Fruit fly (Drosophila melanogaster) whole organism: ENCODE measurements around the gene Oatp74D.

Experiments used
- CG8478 ChIP-seq: fragments of >200 bp; optimal IDR thresholded peaks from 2 replicates; lab custom pipeline; 2018; ENCODE audit warnings: inconsistent platforms
- EcR ChIP-seq, 2 experiments: fragments of >200 bp; optimal IDR thresholded peaks; 2 replicates each; lab custom pipeline; 2017; ENCODE audit warnings: missing biosample characterization in 2 of 2, missing genetic modification characterization in 2 of 2, missing genetic modification reagents in 2 of 2
- pan ChIP-seq: fragments of >200 bp; optimal IDR thresholded peaks from 2 replicates; lab custom pipeline; 2017
- psq ChIP-seq: fragments of >200 bp; optimal IDR thresholded peaks from 2 replicates; lab custom pipeline; 2017

dm6 chr3L:17486130-17486529 lies 788 bp upstream of the Oatp74D start, which contains the start of gene CG6333:
- no peak for TF ChIP-seq psq (lab: Kevin White, UChicago)
- no peak for TF ChIP-seq EcR (GFP tag; optimal IDR thresholded peaks at IDR 0.05; lab: Kevin White, UChicago)
- no peak for TF ChIP-seq CG8478 (lab: Kevin White, UChicago)
- no peak for TF ChIP-seq pan (lab: Kevin White, UChicago)
